Worm (Caenorhabditis elegans) whole organism, L4 larva: ENCODE results near the gene F43C1.7.
A peak's percentile ranks its signal among the peaks of the same experiment; 100 is the strongest.

Source experiments
- F37D6.2 ChIP-seq: sonication (generic microtip); optimal IDR thresholded peaks from 2 replicates; lab custom pipeline; 2016; ENCODE audit warnings: mild to moderate bottlenecking, missing genetic modification characterization, missing compliant biosample characterization
- F44E2.7 ChIP-seq: fragments of 200-800 bp; sonication (Bioruptor generic); IDR thresholded peaks from 2 replicates; pipeline ENCODE4 v2.1.2; 2022; ENCODE audit warnings: missing genetic modification characterization, missing compliant biosample characterization
- F49E8.2 ChIP-seq: sonication (generic microtip); optimal IDR thresholded peaks from 2 replicates; lab custom pipeline; 2016; ENCODE audit warnings: missing compliant biosample characterization, mild to moderate bottlenecking, missing genetic modification characterization, borderline replicate concordance
- T20F7.1 ChIP-seq: fragments of 200-800 bp; sonication (Bioruptor generic); optimal IDR thresholded peaks from 2 replicates; lab custom pipeline; 2018; ENCODE audit warnings: mild to moderate bottlenecking, missing genetic modification characterization, missing compliant biosample characterization
- Y75B8A.6 ChIP-seq: fragments of 200-800 bp; sonication (Bioruptor generic); IDR thresholded peaks from 2 replicates; pipeline ENCODE4 v1.3.6; 2022; ENCODE audit warnings: missing genetic modification reagents, missing genetic modification characterization, missing compliant biosample characterization
- aha-1 ChIP-seq: fragments of 150-350 bp; peaks from one replicate; lab custom pipeline; 2014; ENCODE audit warnings: missing biosample characterization, missing genetic modification characterization
- arid-1 ChIP-seq: fragments of 200-800 bp; sonication (Bioruptor generic); conservative IDR thresholded peaks from 2 replicates; pipeline ENCODE4 v1.3.6; 2022; ENCODE audit warnings: missing genetic modification reagents, missing genetic modification characterization, missing compliant biosample characterization
- attf-4 ChIP-seq: sonication (generic microtip); optimal IDR thresholded peaks from 3 replicates; lab custom pipeline; 2017; ENCODE audit warnings: missing biosample characterization, missing genetic modification characterization
- ceh-28 ChIP-seq: fragments of 150-350 bp; optimal IDR thresholded peaks from 2 replicates; lab custom pipeline; 2014; ENCODE audit warnings: missing biosample characterization, missing genetic modification reagents, missing genetic modification characterization
- ceh-32 ChIP-seq: sonication (generic microtip); optimal IDR thresholded peaks from 2 replicates; lab custom pipeline; 2016; ENCODE audit warnings: mild to moderate bottlenecking, missing genetic modification characterization, missing compliant biosample characterization; ENCODE audit not compliant: poor library complexity
- ceh-62 ChIP-seq: sonication (generic microtip); optimal IDR thresholded peaks from 2 replicates; lab custom pipeline; 2017; ENCODE audit warnings: missing biosample characterization, missing genetic modification characterization
- ceh-82 ChIP-seq: sonication (generic microtip); optimal IDR thresholded peaks from 2 replicates; lab custom pipeline; 2017; ENCODE audit warnings: missing biosample characterization, missing genetic modification characterization
- ces-1 ChIP-seq: fragments of 150-350 bp; sonication (generic microtip); optimal IDR thresholded peaks from 4 replicates; lab custom pipeline; 2014; ENCODE audit warnings: missing biosample characterization, missing genetic modification reagents, missing genetic modification characterization
- daf-12 ChIP-seq: fragments of 150-350 bp; optimal IDR thresholded peaks from 2 replicates; lab custom pipeline; 2014; ENCODE audit warnings: missing biosample characterization, missing genetic modification reagents, missing genetic modification characterization
- daf-16 ChIP-seq, 3 experiments: sonication (generic microtip); optimal IDR thresholded peaks; 2 replicates each; lab custom pipeline; 2016 to 2017; ENCODE audit warnings: missing genetic modification characterization in 3 of 3, missing genetic modification reagents in 3 of 3, mild to moderate bottlenecking in 2 of 3, missing compliant biosample characterization in 2 of 3, missing biosample characterization in 1 of 3, moderate library complexity in 1 of 3
- dmd-6 ChIP-seq: fragments of 200-800 bp; sonication (Bioruptor generic); IDR thresholded peaks from 2 replicates; pipeline ENCODE4 v1.3.6; 2022; ENCODE audit warnings: missing genetic modification reagents, missing genetic modification characterization, missing compliant biosample characterization
- dmd-8 ChIP-seq: fragments of 200-800 bp; sonication (Bioruptor generic); IDR thresholded peaks from 2 replicates; pipeline ENCODE4 v1.3.6; 2022; ENCODE audit warnings: missing genetic modification characterization, missing compliant biosample characterization
- dve-1 ChIP-seq: sonication (generic microtip); optimal IDR thresholded peaks from 2 replicates; lab custom pipeline; 2017; ENCODE audit warnings: antibody characterized with exemption, mild to moderate bottlenecking, missing genetic modification characterization, missing compliant biosample characterization; ENCODE audit not compliant: insufficient read depth
- fkh-10 ChIP-seq: fragments of 150-350 bp; optimal IDR thresholded peaks from 2 replicates; lab custom pipeline; 2014; ENCODE audit warnings: missing biosample characterization, missing genetic modification reagents, missing genetic modification characterization
- fos-1 ChIP-seq: fragments of 150-350 bp; optimal IDR thresholded peaks from 2 replicates; lab custom pipeline; 2014; ENCODE audit warnings: missing biosample characterization, missing genetic modification characterization
- gei-8 ChIP-seq: fragments of 200-800 bp; sonication (Bioruptor generic); optimal IDR thresholded peaks from 2 replicates; lab custom pipeline; 2018; ENCODE audit warnings: mild to moderate bottlenecking, missing genetic modification characterization, missing compliant biosample characterization
- hlh-11 ChIP-seq: fragments of 200-800 bp; sonication (Bioruptor generic); optimal IDR thresholded peaks from 2 replicates; lab custom pipeline; 2018; ENCODE audit warnings: mild to moderate bottlenecking, missing genetic modification characterization, missing compliant biosample characterization
- hlh-30 ChIP-seq: sonication (generic microtip); optimal IDR thresholded peaks from 2 replicates; lab custom pipeline; 2017; ENCODE audit warnings: antibody characterized with exemption, mild to moderate bottlenecking, missing genetic modification characterization, missing compliant biosample characterization; ENCODE audit not compliant: insufficient read depth
- lim-7 ChIP-seq: fragments of 200-800 bp; sonication (Bioruptor generic); IDR thresholded peaks from 2 replicates; pipeline ENCODE4 v1.3.6; 2022; ENCODE audit warnings: missing genetic modification characterization, missing compliant biosample characterization
- lin-1 ChIP-seq: fragments of 200-800 bp; sonication (Bioruptor generic); IDR thresholded peaks from 2 replicates; pipeline ENCODE4 v1.3.6; 2022; ENCODE audit warnings: missing genetic modification reagents, missing genetic modification characterization, missing compliant biosample characterization
- lin-29 ChIP-seq: fragments of 200-800 bp; sonication (Bioruptor generic); IDR thresholded peaks from 2 replicates; pipeline ENCODE4 v1.3.6; 2022; ENCODE audit warnings: missing genetic modification reagents, missing genetic modification characterization, missing compliant biosample characterization
- madf-5 ChIP-seq, 2 experiments: fragments of 200-800 bp; sonication (Bioruptor generic); IDR thresholded peaks; 2 replicates each; pipeline ENCODE4 v1.3.6; 2022; ENCODE audit warnings: missing compliant biosample characterization in 2 of 2, missing genetic modification characterization in 2 of 2
- mdl-1 ChIP-seq, 2 experiments: fragments of 150-350 bp in 1 of 2; sonication (generic microtip) in 1 of 2; optimal IDR thresholded peaks; 2 replicates each; lab custom pipeline; 2014 to 2017; ENCODE audit warnings: missing biosample characterization in 2 of 2, missing genetic modification characterization in 2 of 2
- mdt-29 ChIP-seq: fragments of 200-800 bp; sonication (Bioruptor generic); IDR thresholded peaks from 2 replicates; pipeline ENCODE4 v1.3.6; 2022; ENCODE audit warnings: missing genetic modification reagents, missing genetic modification characterization, missing compliant biosample characterization
- mep-1 ChIP-seq: fragments of 150-350 bp; sonication (generic microtip); optimal IDR thresholded peaks from 3 replicates; lab custom pipeline; 2014; ENCODE audit warnings: missing biosample characterization, missing genetic modification characterization
- nhr-28 ChIP-seq: fragments of 150-350 bp; optimal IDR thresholded peaks from 2 replicates; lab custom pipeline; 2014; ENCODE audit warnings: missing biosample characterization, missing genetic modification characterization
- nhr-48 ChIP-seq: sonication (generic microtip); optimal IDR thresholded peaks from 2 replicates; lab custom pipeline; 2016; ENCODE audit warnings: mild to moderate bottlenecking, missing genetic modification characterization, missing compliant biosample characterization
- nhr-6 ChIP-seq: fragments of 150-350 bp; optimal IDR thresholded peaks from 2 replicates; lab custom pipeline; 2014; ENCODE audit warnings: missing biosample characterization, missing genetic modification characterization
- nhr-77 ChIP-seq: fragments of 150-350 bp; optimal IDR thresholded peaks from 2 replicates; lab custom pipeline; 2014; ENCODE audit warnings: missing biosample characterization, missing genetic modification characterization
- php-3 ChIP-seq: fragments of 200-800 bp; sonication (Bioruptor generic); IDR thresholded peaks from 2 replicates; pipeline ENCODE4 v1.3.6; 2022; ENCODE audit warnings: missing genetic modification reagents, missing genetic modification characterization, missing compliant biosample characterization
- pqm-1 ChIP-seq: sonication (generic microtip); optimal IDR thresholded peaks from 2 replicates; lab custom pipeline; 2017; ENCODE audit warnings: missing biosample characterization, missing genetic modification characterization
- skn-1 ChIP-seq: fragments of 150-350 bp; optimal IDR thresholded peaks from 2 replicates; lab custom pipeline; 2014; ENCODE audit warnings: missing biosample characterization, missing genetic modification characterization
- unc-39 ChIP-seq: sonication (generic microtip); optimal IDR thresholded peaks from 2 replicates; lab custom pipeline; 2017; ENCODE audit warnings: missing biosample characterization, missing genetic modification characterization
- unc-62 ChIP-seq, 3 experiments: fragments of 150-350 bp in 1 of 3; sonication (generic microtip); optimal IDR thresholded peaks in 2 of 3; peaks in 1 of 3; 1 replicate in 1 of 3; 2 replicates in 2 of 3; lab custom pipeline; 2014 to 2017; ENCODE audit warnings: missing biosample characterization in 3 of 3, missing genetic modification characterization in 3 of 3, missing genetic modification reagents in 3 of 3, missing genotype in 1 of 3
- vab-7 ChIP-seq: fragments of 200-800 bp; sonication (Bioruptor generic); IDR thresholded peaks from 2 replicates; pipeline ENCODE4 v1.3.6; 2022; ENCODE audit warnings: missing genetic modification reagents, missing genetic modification characterization, missing compliant biosample characterization
- zfp-2 ChIP-seq: sonication (generic microtip); optimal IDR thresholded peaks from 2 replicates; lab custom pipeline; 2016; ENCODE audit warnings: mild to moderate bottlenecking, missing genetic modification characterization, missing compliant biosample characterization
- zip-11 ChIP-seq: fragments of 200-800 bp; sonication (Bioruptor generic); IDR thresholded peaks from 2 replicates; pipeline ENCODE4 v1.3.6; 2022; ENCODE audit warnings: missing genetic modification characterization, missing compliant biosample characterization
- ztf-11 ChIP-seq: fragments of 150-350 bp; optimal IDR thresholded peaks from 2 replicates; lab custom pipeline; 2014; ENCODE audit warnings: missing biosample characterization, missing genetic modification characterization

Gene F43C1.7

ce11 chrIII:4243461-4243860 lies 1.1 kb upstream of the F43C1.7 start, which contains the start of gene mrpl-21 (continued):
- TF ChIP-seq unc-39 (tag; lab: Kevin White, UChicago) = no peak
- no peak for TF ChIP-seq ceh-32 (tag; lab: Kevin White, UChicago)

- TF ChIP-seq ceh-82 (tag; lab: Kevin White, UChicago) (no peak), nhr-48 (tag; lab: Kevin White, UChicago) (no peak), lin-29 (GFP tag; lab: Robert Waterston, UW) (no peak), aha-1 (tag; lab: Kevin White, UChicago) (no peak), F44E2.7 (no peak), ceh-62 (tag; lab: Kevin White, UChicago) (no peak), unc-62 (GFP tag; optimal IDR thresholded peaks at IDR 0.05 in 1 of 2; lab: Kevin White, UChicago) (peak in 1 of 2 experiments; percentile 62), unc-62 (tag; optimal IDR thresholded peaks at IDR 0.05; lab: Kevin White, UChicago) (no peak), nhr-6 (no peak)
- TF ChIP-seq, all 104 proteins: peak for 1
These were observed 1.2 kb downstream of the F43C1.7 start for ce11 chrIII:4241181-4241580.

DNA sequence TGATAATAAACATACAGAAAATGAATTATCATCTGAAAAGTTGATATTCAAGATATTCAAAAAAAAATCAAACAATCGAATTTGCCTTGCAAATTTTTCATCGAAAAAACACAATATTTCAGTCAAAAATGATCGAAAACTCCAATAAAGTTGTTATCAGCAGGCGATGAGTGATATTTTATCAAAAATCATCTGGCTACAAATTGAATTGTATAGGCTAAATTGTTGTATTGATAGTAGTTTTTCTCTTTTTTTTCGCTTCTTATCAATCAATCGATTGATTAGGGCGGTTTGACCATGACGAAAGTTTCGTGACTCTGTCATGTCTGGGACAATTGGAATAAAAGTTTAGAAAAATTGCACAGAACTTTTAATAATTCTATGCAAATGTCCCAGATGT lies 2.2 kb downstream of the F43C1.7 start:
- no peak for TF ChIP-seq dmd-8
- no peak for TF ChIP-seq skn-1 (tag; lab: Kevin White, UChicago)
- peak; percentile 64 for TF ChIP-seq dve-1
- no peak for TF ChIP-seq madf-5 (GFP tag; IDR thresholded peaks at IDR 0.05; lab: Robert Waterston, UW)
- TF ChIP-seq nhr-48 (tag; lab: Kevin White, UChicago) = peak; percentile 17
- no peak for TF ChIP-seq fos-1 (tag; lab: Kevin White, UChicago)
- TF ChIP-seq attf-4 (tag; lab: Kevin White, UChicago) = no peak
- peak; percentile 33 for TF ChIP-seq hlh-30 (tag; lab: Kevin White, UChicago)
- no peak for TF ChIP-seq Y75B8A.6 (GFP tag; lab: Robert Waterston, UW)
- peak; percentile 23 for TF ChIP-seq T20F7.1 (GFP tag; lab: Kevin White, UChicago)
- no peak for TF ChIP-seq lim-7 (GFP tag; lab: Robert Waterston, UW)
- peak; percentile 66 for TF ChIP-seq aha-1 (tag; lab: Kevin White, UChicago)
- TF ChIP-seq mep-1 (tag; lab: Kevin White, UChicago) = no peak
- TF ChIP-seq hlh-11 (tag; lab: Kevin White, UChicago) = peak; percentile 79
- no peak for TF ChIP-seq zfp-2 (tag; lab: Kevin White, UChicago)
- TF ChIP-seq daf-16 (GFP tag; optimal IDR thresholded peaks at IDR 0.05; lab: Kevin White, UChicago) = no peak
- TF ChIP-seq daf-16 (tag; optimal IDR thresholded peaks at IDR 0.05; lab: Kevin White, UChicago) = peak; percentile 60
- peak; percentile 79 for TF ChIP-seq php-3 (GFP tag; lab: Robert Waterston, UW)
- TF ChIP-seq zip-11 (GFP tag; lab: Robert Waterston, UW) = no peak
- no peak for TF ChIP-seq ceh-28 (tag; lab: Kevin White, UChicago)
- TF ChIP-seq nhr-28 (tag; lab: Kevin White, UChicago) = peak; percentile 97
- TF ChIP-seq vab-7 (GFP tag; lab: Robert Waterston, UW) = no peak
- TF ChIP-seq ztf-11 (tag; lab: Kevin White, UChicago) = no peak
- peak; percentile 71 for TF ChIP-seq nhr-77 (tag; lab: Kevin White, UChicago)
- no peak for TF ChIP-seq daf-12 (tag; lab: Kevin White, UChicago)
- no peak for TF ChIP-seq mdt-29
- peak; percentile 81 for TF ChIP-seq dmd-6 (GFP tag; lab: Robert Waterston, UW)
- TF ChIP-seq F37D6.2 (tag; lab: Kevin White, UChicago) = no peak
- TF ChIP-seq lin-1 (GFP tag; lab: Robert Waterston, UW) = no peak
- peak; percentile 50 for TF ChIP-seq pqm-1 (tag; lab: Kevin White, UChicago)
- TF ChIP-seq ces-1 (GFP tag; lab: Kevin White, UChicago) = no peak
- no peak for TF ChIP-seq mdl-1 (tag; optimal IDR thresholded peaks at IDR 0.05; lab: Kevin White, UChicago)
- no peak for TF ChIP-seq F49E8.2
- TF ChIP-seq arid-1 (GFP tag; lab: Robert Waterston, UW) = no peak
- TF ChIP-seq fkh-10 (GFP tag; lab: Kevin White, UChicago) = no peak
- TF ChIP-seq gei-8 (GFP tag; lab: Kevin White, UChicago) = no peak
